Fruit fly (Drosophila melanogaster): Measurements from ENCODE around the gene Rev1.

The Rev1 gene

DNA sequence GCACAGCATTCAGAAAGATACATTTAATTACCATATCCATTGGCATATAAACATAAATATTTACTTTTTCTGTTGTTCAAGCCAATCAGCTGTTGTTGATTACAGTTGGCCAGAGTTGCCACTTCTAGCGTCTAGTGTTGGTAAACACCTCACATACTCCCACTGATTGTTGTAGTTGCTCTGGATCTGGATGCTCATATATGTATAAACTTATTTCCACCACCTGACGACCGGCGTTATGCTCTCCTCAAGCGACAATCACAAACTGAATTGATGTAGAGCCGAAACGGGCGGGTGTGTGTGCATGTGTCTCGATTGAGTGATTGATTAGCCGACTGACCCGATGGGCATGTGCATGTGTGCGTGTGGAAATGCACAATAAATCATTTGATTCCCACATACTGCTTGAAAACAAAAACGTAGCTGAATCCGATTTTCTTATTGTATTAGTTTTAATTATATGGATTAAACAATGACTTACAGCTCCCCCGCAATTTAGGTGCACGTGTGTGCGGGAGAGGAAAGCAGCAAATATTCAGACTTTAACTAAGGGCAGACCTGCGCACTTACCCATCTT is 27.7 kb downstream of the Rev1 start (continued):
- TF ChIP-seq CG6683 (GFP tag; optimal IDR thresholded peaks at IDR 0.05) (no peak), sd (tag; optimal IDR thresholded peaks at IDR 0.05) (peak; percentile 21), Bteb2 (GFP tag; optimal IDR thresholded peaks at IDR 0.05) (peak; percentile 43), tup (GFP tag; optimal IDR thresholded peaks at IDR 0.05) (no peak), slp2 (GFP tag; optimal IDR thresholded peaks at IDR 0.05) (peak; percentile 9), psq (GFP tag; optimal IDR thresholded peaks at IDR 0.05) (peak; percentile 33)

DNA sequence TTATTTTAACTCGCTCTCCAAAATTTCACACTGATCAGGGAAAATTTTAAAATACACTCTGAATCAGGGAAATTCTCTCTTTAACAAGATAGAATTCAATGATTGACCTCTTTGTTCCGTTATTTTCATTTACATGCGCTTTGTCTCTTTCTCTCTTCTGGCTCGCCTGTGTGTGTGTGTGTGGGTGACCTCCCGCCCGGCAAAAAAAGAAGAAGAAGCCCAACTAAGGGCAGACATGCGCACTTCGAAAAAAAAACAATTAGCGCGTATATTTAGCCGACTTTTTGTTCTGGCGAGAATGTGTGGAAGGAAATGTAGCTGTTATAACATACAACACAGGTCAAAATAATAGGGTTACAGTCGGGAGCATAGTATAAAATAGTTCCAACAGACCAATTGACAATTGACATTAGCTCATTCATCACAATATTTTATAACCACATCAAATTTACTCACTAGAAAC is 28.3 kb downstream of the Rev1 start, which contains the start of gene CG3386:
TSS of gene CG3386 (minus strand) at position 51 of the 463 bp plus-strand sequence.
- TF ChIP-seq Stat92E (GFP tag; optimal IDR thresholded peaks at IDR 0.05) (no peak), bab2 (GFP tag; optimal IDR thresholded peaks at IDR 0.05) (no peak), MTF-1 (GFP tag; optimal IDR thresholded peaks at IDR 0.05; ENCODE audit: borderline replicate concordance) (no peak), CG30431 (GFP tag; optimal IDR thresholded peaks at IDR 0.05) (no peak), Opbp (GFP tag; IDR thresholded peaks at IDR 0.05; ENCODE audit: partially characterized antibody) (no peak), CG43689 (GFP tag; IDR thresholded peaks at IDR 0.05) (no peak), gt (GFP tag; IDR thresholded peaks at IDR 0.05) (no peak), CG7556 (GFP tag; optimal IDR thresholded peaks at IDR 0.05) (no peak), org-1 (GFP tag; optimal IDR thresholded peaks at IDR 0.05) (no peak), stwl (tag; optimal IDR thresholded peaks at IDR 0.05) (no peak), CG2875 (GFP tag; optimal IDR thresholded peaks at IDR 0.05) (no peak), sqz (GFP tag; optimal IDR thresholded peaks at IDR 0.05) (peak; percentile 38), CG17385 (GFP tag; optimal IDR thresholded peaks at IDR 0.05) (peak; percentile 36), zen (tag; optimal IDR thresholded peaks at IDR 0.05) (peak; percentile 34), CG10654 (GFP tag; optimal IDR thresholded peaks at IDR 0.05) (no peak), gcm (GFP tag; optimal IDR thresholded peaks at IDR 0.05) (no peak), otp (GFP tag; IDR thresholded peaks at IDR 0.05) (no peak), aop (GFP tag; IDR thresholded peaks at IDR 0.05) (peak; percentile 14; the same call in 1 of the 2 replicates), CG30020 (tag; optimal IDR thresholded peaks at IDR 0.05) (no peak), CG17361 (GFP tag; IDR thresholded peaks at IDR 0.05) (no peak), kni (GFP tag; optimal IDR thresholded peaks at IDR 0.05) (no peak), CG17829 (tag; optimal IDR thresholded peaks at IDR 0.05) (no peak), gcm2 (GFP tag; optimal IDR thresholded peaks at IDR 0.05) (no peak), Myb (GFP tag; optimal IDR thresholded peaks at IDR 0.05) (no peak), tll (GFP tag; optimal IDR thresholded peaks at IDR 0.05) (no peak), bowl (GFP tag; IDR thresholded peaks at IDR 0.05) (no peak), CG3995 (GFP tag; optimal IDR thresholded peaks at IDR 0.05) (no peak), fd64A (GFP tag; optimal IDR thresholded peaks at IDR 0.05) (no peak), hkb (optimal IDR thresholded peaks at IDR 0.05) (no peak), hkb (GFP tag; IDR thresholded peaks at IDR 0.05) (no peak), GATAe (GFP tag; conservative IDR thresholded peaks at IDR 0.05) (no peak), CG4360 (GFP tag; IDR thresholded peaks at IDR 0.05) (no peak), tap (tag; optimal IDR thresholded peaks at IDR 0.05) (no peak), pros (GFP tag; optimal IDR thresholded peaks at IDR 0.05) (no peak), CG12071 (GFP tag; optimal IDR thresholded peaks at IDR 0.05) (no peak), gfzf (GFP tag; optimal IDR thresholded peaks at IDR 0.05) (peak; percentile 51), lbe (GFP tag; optimal IDR thresholded peaks at IDR 0.05) (no peak), mam (GFP tag; optimal IDR thresholded peaks at IDR 0.05) (peak; percentile 15), al (GFP tag; IDR thresholded peaks at IDR 0.05) (no peak), repo (GFP tag; optimal IDR thresholded peaks at IDR 0.05) (no peak), gro (GFP tag; optimal IDR thresholded peaks at IDR 0.05) (peak; percentile 7), Deaf1 (tag; optimal IDR thresholded peaks at IDR 0.05) (no peak), CG1233 (GFP tag; optimal IDR thresholded peaks at IDR 0.05) (no peak)
